Fruit fly (Drosophila melanogaster) whole organism, embryonic: ENCODE data around the gene CG13046.

Experiments used
- CG17328 ChIP-seq: fragments of 200-800 bp; sonication (Bioruptor generic); IDR thresholded peaks from 2 replicates; pipeline ENCODE4 v1.3.6; 2022; ENCODE audit warnings: missing biosample characterization, missing genetic modification characterization
- cas ChIP-seq: fragments of 200-800 bp; sonication (Bioruptor generic); IDR thresholded peaks from 2 replicates; pipeline ENCODE4 v1.3.6; 2022; ENCODE audit warnings: missing biosample characterization, missing genetic modification characterization
- tna ChIP-seq: fragments of 200-800 bp; sonication (Bioruptor generic); IDR thresholded peaks from 2 replicates; pipeline ENCODE4 v1.3.6; 2022; ENCODE audit warnings: missing biosample characterization, missing genetic modification characterization; ENCODE audit not compliant: partially characterized antibody

DNA sequence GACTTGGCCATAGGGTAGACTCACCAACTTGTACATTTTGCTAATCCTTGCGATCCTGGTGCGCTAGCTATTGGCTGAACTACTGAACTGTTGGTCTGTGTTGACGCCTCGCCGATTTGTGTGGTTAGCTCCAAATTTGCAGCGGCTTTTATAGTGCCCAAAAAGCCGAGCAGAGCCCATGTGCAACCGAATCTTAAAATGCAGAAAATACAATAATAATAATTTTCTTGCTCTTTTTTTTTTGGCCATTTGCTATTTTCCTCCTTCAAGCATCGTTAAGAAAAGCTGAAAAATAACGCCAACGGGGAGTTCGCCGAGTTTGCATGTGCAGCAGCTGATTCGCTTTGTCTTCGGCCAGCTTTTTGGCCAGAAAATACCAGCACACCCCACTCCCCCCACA, 20.2 kb upstream of the CG13046 start, which contains the start of gene CG13042:
- TF ChIP-seq CG17328 (GFP tag; lab: Robert Waterston, UW): no peak
- TF ChIP-seq tna: no peak
- TF ChIP-seq cas (GFP tag; lab: Robert Waterston, UW): no peak
